Worm (Caenorhabditis elegans) whole organism, dauer: ENCODE results near the gene D1005.10.

Experiments used
- unc-62 ChIP-seq: sonication (generic microtip); optimal IDR thresholded peaks from 2 replicates; lab custom pipeline; 2017; ENCODE audit warnings: missing biosample characterization, missing genetic modification reagents, missing genetic modification characterization

The D1005.10 gene

DNA sequence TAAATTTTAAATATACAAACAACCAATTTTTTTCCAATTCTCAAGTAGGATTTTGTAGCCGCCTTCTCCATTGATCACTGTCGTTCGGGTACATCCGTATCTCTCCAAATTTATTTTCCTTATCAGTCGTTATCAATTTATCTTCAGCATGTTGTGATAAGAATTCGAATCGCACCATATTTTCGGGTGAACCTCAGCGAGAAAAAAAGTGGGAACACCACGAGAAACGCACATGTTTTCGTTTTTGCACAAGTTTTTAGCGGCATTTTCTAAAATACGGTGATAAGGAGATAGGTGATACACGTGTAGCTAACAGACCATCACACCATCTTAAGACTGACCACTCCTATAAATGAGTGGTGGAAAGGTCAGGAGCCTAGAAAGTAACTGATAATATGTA is 8.1 kb downstream of the D1005.10 start:
- TF ChIP-seq unc-62 (GFP tag; lab: Kevin White, UChicago): no peak

DNA sequence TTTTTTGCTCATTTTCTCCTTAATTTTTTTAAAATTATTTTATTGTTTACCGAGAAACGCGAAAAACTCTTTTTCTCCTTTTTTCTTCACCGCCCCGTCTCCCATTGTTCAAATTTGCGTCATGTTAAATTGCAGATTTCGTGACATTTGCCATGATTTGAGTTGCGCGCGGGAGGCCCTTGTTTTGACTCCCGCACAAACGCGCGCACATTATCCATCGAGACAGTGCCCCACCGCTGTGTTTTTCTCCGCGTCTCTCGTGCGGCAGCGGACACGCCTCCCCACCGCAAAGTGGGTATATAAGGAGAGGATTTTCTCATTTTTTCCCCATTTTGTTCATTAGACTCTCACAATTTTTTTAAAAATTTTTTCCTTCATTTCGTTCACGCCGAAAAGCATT is 10.0 kb downstream of the D1005.10 start:
- TF ChIP-seq unc-62 (GFP tag; lab: Kevin White, UChicago): no peak

DNA sequence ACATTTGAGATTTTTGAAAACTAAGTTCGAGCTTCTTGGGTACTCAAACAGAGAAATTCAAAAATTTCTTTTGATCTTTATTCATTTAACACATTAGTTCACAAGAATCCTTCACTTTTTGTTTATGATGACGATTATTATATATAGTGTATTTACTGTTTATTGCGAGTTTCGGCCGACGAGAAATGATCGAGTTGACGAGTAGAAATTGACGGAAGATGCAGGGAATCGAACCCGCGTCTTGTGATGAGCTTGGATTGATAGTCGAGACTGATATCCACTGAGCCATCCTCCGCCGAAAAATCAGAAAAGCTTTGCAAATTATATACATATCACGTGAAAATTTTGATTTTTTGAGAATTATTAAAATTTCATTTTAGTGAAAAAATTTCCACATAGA is 12.2 kb downstream of the D1005.10 start:
- no peak for TF ChIP-seq unc-62 (GFP tag; lab: Kevin White, UChicago)

DNA sequence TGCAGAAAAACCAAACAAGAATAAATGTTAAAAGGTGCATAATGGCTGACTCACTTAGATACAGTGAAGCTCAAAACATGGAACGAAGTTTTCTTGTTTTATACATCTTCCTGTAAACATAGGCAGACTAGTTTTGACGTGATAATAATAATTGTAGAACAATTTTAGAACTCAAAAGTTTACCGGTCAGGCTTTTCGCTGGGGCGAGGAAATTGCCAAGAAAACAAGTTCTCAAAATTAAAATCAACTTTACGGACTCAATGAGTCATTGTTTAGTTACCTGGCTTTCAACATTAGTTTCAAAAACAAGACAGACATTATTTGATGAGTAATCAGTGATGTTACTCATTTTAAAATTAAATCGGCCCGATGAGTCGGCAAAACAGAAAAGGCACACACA is 13.1 kb downstream of the D1005.10 start, which contains the start of gene D1005.5:
D1005.5 (minus strand) TSS at position 101 of the 400 bp plus-strand sequence.
- no peak for TF ChIP-seq unc-62 (GFP tag; lab: Kevin White, UChicago)

DNA sequence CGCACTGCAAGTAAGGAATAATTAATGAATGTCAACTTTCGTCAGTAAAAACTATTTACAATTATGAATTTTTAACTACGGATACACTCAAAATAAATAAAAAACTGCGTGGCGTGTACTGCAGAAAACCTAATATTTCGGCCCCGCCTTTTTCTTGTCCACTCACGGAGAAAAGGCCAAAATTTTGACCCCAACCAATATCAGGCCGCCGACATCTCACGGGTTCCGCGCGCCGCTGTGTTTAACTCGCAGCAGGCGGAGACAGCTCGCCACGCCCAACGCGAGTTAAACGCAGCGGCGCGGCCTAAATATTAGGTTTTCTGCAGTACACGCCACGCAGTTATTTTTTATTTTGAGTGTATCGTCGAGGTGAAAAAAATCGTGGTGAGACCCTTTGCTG is 14.8 kb downstream of the D1005.10 start:
- TF ChIP-seq unc-62 (GFP tag; lab: Kevin White, UChicago): no peak

DNA sequence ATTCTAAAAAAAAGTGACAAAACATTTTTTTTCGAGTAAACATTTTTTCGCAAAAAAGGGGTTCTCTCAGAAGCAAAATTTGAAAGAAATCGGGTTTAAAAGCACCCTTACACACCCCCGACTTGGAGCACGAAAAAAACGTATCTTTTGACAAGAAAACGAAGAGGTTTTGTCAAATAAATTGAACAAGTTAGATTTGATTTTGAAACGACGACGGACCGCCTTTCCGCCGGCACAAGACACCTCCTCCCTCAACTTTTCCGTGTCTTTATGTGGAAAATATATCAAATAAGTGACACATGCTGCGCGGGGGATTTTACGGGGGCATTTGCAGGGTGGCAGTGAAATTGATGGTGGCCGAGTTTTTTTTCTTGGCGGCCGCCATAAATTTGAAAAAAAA is 17.9 kb downstream of the D1005.10 start:
- TF ChIP-seq unc-62 (GFP tag; lab: Kevin White, UChicago): no peak

DNA sequence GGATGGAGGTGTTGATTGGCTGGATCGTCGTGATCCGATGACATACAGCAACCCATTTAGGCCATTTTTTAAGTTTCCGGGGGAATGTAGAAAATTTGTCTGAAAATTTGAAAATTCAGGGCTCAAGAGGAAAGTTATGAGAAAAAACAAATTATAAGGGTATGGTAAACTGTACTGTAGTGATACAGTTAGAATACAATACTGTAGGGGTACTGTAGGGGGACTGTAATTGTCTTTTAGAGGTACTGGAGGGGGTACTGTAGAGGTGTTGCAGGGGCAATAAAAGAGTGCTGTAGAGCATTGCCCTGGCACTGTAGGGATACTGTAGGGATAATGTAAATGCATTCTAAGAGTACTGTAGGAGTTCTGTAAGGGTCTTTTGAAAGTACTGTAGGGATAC is 21.3 kb downstream of the D1005.10 start, which contains the start of gene D1005.6:
D1005.6 (minus strand) TSS at position 101 of the 400 bp plus-strand sequence.
- TF ChIP-seq unc-62 (GFP tag; lab: Kevin White, UChicago): no peak

DNA sequence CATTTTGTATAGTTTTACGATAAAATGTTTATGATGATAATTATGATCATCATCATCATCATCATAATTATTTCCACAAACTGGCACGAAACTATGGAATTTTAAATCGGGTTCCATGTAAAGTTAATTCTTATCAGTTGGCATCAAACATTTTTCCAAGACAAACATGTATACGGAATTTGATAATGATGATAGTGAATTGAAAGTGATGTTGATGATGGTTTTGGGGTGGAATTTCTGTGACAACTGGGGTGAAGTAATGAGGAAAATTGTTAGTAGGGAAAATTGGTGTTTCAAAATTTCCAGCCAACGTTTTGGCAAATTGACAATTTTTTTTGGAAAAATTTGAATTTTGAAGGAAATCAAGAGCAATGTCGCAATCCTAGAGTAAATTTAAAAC is 26.2 kb downstream of the D1005.10 start:
- TF ChIP-seq unc-62 (GFP tag; lab: Kevin White, UChicago): no peak

DNA sequence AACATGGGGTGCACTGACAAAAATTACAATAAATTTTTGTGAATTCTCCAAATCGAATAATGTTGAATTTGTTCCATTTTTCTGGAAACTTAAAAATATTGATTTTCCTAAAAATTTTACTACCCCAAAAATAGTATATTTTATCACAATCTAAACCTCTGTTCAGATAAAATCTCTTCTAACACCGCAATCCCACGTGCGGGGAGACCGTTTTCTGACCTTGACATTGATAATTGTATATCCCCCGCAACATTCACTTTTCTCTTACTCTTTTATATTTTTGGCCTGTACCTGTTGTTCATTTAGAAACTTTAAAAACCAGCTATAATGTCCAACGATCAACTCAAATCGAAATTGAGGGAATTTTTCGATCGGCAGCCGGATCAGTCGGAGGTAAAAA is 27.2 kb downstream of the D1005.10 start, which contains the start of gene D1005.2:
D1005.2 (plus strand) TSS at position 230 of the 400 bp plus-strand sequence.
- no peak for TF ChIP-seq unc-62 (GFP tag; lab: Kevin White, UChicago)

DNA sequence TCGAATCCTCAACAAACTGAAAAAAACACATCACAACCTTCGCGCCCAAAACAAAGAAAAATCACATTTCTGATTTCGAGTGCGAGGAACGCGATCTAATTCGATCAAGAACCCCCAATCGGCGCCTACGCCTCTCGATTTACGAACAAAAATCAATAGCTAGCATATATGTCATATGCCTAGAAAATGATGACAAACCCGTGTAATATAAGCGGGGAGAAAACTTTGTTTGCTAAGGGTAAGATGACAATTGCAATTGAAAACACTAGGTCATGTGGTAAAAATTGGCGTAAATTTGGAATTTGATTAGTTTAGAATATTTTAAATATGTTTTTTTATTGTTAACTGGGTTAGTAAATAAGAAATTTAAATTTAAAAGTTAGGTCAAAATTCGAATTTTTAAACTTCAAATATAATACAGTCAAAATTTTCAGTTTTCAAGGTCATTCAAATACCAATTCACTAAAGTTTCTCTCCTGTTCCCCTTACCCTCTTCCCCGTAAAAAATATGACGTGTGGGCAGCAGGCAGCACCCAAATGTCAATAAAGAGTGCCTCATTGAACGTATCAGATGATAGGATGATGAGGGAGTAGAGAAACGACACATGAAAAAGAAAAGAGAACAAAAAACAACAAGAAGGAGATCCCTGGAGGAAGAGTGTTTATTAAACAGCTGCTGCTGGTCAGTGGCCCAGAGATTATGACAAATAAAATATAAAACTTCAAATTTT is 29.5 kb downstream of the D1005.10 start:
- no peak for TF ChIP-seq unc-62 (GFP tag; lab: Kevin White, UChicago)

DNA sequence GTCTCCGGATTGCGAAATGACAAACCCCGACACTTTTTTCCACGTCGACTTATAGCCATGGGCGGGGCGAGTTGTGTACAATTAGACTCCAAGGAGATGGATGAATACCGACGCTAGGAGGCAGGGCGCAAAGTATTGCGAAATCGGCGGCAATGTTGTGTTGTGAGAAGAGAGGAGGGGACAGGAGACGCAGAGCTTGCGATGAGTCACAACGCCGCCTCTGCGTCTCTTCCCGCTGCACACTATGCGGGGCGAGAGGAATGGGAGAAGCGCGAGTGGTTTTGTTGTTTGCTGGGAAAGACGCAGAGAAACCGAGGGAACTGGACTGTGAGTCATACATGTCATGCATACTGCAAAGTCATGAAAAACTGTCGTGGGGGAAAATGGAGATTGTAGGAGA is 31.6 kb downstream of the D1005.10 start:
- TF ChIP-seq unc-62 (GFP tag; lab: Kevin White, UChicago): no peak

DNA sequence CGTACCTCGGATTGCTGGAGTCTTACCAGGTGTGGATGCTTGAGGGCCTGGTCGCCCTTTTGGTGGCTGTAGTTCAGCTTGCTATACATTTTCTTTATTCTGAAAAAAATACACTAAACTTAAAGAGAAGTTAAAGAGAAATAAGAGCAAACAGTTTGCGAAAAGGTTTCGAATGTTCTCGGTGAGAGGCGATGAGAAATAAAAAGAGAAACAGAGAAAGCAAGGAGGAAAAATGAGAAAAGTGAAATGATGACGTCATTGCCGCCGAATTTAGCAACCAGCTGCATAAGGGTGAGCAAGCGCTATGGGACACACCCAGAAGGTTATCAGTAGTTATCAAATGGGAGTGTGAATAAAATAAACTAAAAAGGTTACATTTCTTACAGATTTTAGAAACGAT is 32.2 kb downstream of the D1005.10 start, which contains the start of gene cebp-1:
cebp-1 (minus strand) TSS at position 99 of the 400 bp plus-strand sequence.
- TF ChIP-seq unc-62 (GFP tag; lab: Kevin White, UChicago): no peak

DNA sequence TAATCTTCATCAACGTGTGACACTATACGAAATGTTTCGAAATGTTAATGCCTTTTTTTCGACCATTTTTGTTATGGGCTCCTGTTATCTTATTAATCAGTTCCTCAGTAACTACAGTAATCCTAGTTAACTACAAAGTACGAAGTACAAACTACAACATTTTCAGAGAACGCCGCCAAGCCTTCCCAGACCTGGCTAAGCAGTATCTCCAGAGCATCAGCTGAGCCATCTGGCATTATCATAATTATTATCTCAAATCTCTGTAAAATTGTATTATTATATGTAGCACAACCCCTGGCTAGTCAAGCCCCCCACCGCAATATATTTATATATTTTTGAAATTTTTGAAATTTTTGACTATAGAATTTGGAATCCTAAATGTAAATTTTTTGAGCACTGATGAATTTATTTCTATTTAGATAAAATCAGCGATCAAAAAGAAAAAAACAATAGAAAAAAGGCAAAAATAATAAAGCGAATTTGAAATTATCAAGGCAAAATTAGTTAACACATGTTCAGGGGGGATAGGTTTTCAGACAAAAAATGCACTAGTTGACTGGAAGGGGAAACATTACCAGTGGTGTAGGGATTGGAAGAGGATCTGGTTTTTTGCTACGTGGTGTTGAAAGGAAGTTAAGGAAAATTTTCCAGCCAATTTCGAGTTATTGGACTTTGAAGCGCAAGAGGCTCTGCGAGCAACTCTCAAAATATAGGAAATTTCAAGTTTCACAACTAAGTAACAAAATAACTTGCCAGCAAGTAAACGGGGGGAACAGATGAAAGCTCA is 34.0 kb downstream of the D1005.10 start:
- no peak for TF ChIP-seq unc-62 (GFP tag; lab: Kevin White, UChicago)

DNA sequence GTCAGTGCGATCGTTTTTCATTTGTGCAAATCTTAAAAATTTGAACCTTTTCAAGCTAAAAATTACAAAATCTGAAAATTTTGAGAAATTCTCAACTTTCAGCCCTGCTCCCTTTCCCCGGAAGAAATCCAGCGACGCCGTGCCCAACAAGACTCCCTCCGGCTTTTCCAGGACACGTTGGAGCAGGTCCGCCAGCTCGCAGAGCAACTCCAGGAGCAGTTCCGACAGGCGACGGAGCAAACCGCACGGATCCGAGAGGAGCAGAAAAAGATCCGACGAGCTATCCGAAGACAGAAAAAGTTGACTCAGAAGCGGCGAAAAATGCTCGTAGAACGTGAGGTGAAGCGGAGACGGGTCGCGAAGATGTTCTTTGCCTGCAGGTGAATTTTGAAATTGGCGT is 34.7 kb downstream of the D1005.10 start:
- TF ChIP-seq unc-62 (GFP tag; lab: Kevin White, UChicago): no peak

DNA sequence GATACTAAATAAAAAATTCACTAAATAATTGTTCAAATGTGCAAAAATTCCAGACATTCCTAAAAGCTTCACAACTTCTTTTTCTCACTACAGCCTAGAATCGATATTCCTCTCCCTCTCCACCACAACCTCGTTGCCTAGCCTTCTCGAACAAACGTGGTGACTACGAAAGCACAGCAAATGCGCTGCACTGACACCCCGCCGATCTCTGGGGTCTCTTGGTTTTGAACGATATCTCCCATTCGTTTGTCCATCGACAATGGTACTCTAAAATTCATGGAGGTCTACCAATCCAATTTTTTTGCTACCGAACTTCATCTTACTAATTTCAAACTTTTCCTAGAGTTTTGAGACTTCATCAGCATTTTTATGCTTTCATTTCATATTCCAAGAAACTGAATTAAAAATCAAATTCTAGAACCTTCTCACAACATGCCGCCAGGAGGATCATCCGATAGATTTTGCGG is 35.6 kb downstream of the D1005.10 start, which contains the start of gene W05H7.1:
W05H7.1 (plus strand) TSS at position 417 of the 467 bp plus-strand sequence.
- no peak for TF ChIP-seq unc-62 (GFP tag; lab: Kevin White, UChicago)

DNA sequence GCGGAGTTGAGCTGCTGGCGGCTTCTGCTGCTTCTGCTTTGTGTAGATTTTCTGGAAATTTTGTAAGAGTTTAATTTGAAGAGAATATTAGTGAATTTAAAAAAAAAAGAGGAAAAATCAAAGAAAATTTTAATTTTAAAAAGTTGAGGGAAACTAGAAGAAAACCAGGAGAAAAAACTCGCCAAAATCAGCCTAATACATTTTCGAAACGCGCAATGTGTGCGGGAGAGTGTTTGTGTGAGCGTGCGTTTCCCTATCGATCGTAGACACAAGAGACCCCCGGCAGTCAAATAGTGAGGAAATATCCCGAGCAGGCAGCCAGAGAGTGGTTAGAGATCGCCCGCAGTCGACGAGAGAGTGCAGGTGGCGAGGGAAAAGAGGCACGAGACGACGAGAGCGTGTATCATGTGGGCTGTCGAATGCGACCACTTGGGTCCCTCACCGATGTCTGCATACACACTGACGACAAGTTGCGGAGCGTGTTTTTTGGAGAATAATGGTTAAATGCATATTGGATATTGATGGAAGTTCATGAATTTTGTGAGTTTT is 39.3 kb downstream of the D1005.10 start, which contains the start of gene zfp-3:
zfp-3 (minus strand) TSS at position 51 of the 549 bp plus-strand sequence.
- peak; percentile 5 for TF ChIP-seq unc-62 (GFP tag; lab: Kevin White, UChicago)
